Fruit fly (Drosophila melanogaster) whole organism: Measurements from ENCODE around the gene CG31296.

Experiments used
- CG8478 ChIP-seq: fragments of >200 bp; optimal IDR thresholded peaks from 2 replicates; lab custom pipeline; 2018; ENCODE audit warnings: inconsistent platforms
- Dll ChIP-seq: fragments of >200 bp; optimal IDR thresholded peaks from 2 replicates; lab custom pipeline; 2017
- EcR ChIP-seq, 2 experiments: fragments of >200 bp; optimal IDR thresholded peaks; 2 replicates each; lab custom pipeline; 2017; ENCODE audit warnings: missing biosample characterization in 2 of 2, missing genetic modification characterization in 2 of 2, missing genetic modification reagents in 2 of 2
- pan ChIP-seq: fragments of >200 bp; optimal IDR thresholded peaks from 2 replicates; lab custom pipeline; 2017
- psq ChIP-seq: fragments of >200 bp; optimal IDR thresholded peaks from 2 replicates; lab custom pipeline; 2017
- usp ChIP-seq: fragments of >200 bp; optimal IDR thresholded peaks from 2 replicates; lab custom pipeline; 2017; ENCODE audit warnings: missing biosample characterization, missing genetic modification characterization, mixed read lengths

The CG31296 gene

DNA sequence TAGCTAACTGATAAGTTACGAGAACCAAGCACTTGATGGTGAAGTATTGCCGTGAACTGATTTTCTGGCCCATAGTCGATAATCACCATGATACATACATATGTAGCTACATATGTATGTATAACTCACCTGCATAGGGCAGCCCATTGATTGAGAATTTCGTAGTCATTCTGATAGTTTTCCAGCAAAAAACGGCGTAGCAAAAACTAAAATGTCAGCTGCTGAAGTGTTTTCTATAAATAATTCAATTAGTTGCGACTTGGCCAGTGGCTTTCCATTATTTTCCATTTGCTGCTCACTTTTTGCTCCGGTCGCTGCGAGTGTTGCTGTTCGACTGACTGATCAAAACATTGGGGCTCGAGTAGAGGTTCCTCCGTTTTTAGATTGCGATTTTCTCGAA is 16.0 kb upstream of the CG31296 start:
- no peak for TF ChIP-seq CG8478 (lab: Kevin White, UChicago)
- no peak for TF ChIP-seq EcR (GFP tag; optimal IDR thresholded peaks at IDR 0.05; lab: Kevin White, UChicago)
- no peak for TF ChIP-seq Dll (lab: Kevin White, UChicago)
- TF ChIP-seq psq, result no peak
- TF ChIP-seq pan, result no peak
- TF ChIP-seq usp (GFP tag; lab: Kevin White, UChicago), result no peak

DNA sequence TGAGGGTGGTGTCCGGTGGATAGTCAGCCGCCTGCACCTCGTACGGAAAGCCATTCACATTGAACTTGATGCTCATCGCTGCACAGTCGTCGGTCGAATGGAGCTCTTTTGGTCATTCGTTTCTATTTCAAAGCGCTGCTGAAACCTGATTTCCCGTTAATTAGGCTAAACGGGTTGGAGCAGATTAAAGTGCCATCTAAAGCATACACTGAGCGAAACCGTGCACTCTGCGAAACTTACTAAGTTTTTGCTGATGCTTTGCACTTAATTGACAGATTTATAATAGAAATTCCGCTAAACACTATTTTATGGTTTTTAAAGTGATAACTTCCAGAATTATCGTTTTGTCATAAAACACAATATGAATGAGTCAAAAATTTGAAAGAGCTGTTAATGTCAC is 11.0 kb upstream of the CG31296 start, which contains the start of gene AOX2:
AOX2 (minus strand) TSS at position 101 of the 400 bp plus-strand sequence.
- TF ChIP-seq EcR (GFP tag; optimal IDR thresholded peaks at IDR 0.05; lab: Kevin White, UChicago), result no peak

DNA sequence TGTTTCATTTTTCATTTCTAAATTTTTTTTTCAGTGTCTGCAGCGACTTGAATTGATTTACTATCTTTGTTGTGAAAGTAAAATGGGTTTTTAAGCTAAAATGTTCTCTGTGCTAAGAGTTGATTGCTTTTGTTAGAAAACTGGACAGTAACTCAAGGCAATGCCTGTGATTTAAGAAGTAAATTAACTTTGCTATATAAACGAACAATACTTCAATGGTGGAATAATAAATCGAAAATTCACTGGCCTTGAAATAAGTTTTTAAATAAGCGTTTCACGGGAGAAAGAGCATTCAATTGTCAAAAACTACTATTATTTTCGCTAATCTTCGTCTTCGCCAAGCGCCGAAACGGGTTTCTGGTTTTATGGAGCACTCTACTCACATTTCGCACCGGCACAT is 9.7 kb upstream of the CG31296 start:
- TF ChIP-seq pan (no peak), psq (no peak), Dll (lab: Kevin White, UChicago) (no peak), usp (GFP tag; lab: Kevin White, UChicago) (no peak), EcR (GFP tag; optimal IDR thresholded peaks at IDR 0.05; lab: Kevin White, UChicago) (no peak), CG8478 (lab: Kevin White, UChicago) (no peak)

DNA sequence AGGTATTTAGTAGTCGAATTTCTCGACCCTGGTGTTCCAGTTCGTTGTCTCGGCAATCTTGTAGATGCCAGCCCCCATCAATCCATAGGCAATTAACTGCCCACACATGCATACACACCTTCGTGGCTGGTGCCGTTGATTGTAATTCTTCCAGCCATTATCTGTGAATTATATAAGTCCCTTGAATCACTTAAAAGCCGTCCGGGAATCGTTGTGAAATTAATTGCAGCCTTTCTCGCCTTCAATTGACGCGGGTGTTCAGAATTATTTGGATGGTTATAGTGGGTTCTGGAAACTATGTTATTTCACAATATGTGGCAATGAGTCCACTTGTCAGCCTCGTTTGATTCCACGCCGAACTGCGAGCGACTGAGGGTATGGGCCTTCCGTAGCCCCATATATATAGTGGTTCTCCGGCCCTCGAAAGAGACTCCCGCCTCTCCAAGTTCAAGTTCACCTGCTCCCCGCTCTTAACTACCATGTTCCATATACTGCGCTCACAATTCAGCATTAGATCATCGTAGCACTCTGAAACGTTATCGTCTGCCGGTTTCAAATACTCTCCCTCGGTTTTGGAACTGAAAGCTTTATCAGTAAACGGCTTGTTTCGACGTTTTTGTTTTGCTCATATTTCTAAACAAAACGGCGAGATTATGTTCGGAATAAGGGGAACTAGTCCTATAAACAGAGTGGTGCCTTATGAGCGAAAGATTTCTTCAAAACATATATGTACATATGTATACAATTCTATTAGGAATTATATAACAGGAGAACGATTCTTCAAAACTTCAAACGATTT is 5.8 kb upstream of the CG31296 start, which contains the start of gene AOX1:
AOX1 (minus strand) TSS at position 375 of the 799 bp plus-strand sequence.
- TF ChIP-seq EcR (GFP tag; optimal IDR thresholded peaks at IDR 0.05; lab: Kevin White, UChicago) (no peak), psq (no peak)

DNA sequence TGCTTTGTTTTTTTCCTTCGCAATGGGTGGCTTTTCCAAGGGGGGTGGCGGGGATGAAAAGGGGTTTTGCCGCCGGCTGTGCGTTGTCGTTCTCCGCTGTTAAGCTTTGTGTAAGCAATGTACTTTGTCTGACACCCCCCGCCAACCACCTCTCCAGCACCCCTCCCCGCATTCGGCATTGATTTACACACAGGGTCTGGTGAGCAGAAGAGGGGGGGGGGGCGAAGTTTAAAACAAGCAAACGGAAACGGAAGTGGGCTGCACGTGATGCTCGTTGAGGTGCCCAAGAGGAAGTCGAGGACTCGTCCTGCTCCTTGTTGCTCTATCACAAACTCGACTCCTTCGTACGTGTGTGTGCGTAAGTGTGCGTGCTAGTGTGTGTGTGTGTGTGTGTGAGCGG is 14.2 kb downstream of the CG31296 start:
- TF ChIP-seq EcR (GFP tag; optimal IDR thresholded peaks at IDR 0.05; lab: Kevin White, UChicago), result no peak
- TF ChIP-seq usp (GFP tag; lab: Kevin White, UChicago), result no peak
- no peak for TF ChIP-seq pan
- no peak for TF ChIP-seq psq
- TF ChIP-seq Dll (lab: Kevin White, UChicago), result no peak
- no peak for TF ChIP-seq CG8478 (lab: Kevin White, UChicago)

DNA sequence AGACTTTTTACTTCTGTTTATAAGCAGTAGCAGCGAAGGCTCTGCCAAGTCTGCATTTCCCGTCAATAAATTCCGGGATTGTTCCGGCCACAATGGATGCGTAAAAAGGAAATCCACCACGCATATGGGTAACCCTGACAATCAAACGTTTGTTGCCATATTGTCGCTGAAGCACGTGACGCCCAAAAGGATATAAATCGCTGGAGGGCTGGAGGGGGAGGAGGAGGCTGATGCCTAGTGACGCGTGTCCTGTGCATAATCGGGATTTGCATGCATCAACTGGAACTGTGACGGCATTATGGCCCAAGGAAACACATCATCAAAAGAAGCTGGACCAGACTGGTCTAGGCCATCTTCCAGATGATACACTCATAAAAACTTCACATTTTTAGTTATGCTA is 18.1 kb downstream of the CG31296 start:
- TF ChIP-seq psq (no peak), usp (GFP tag; lab: Kevin White, UChicago) (no peak), Dll (lab: Kevin White, UChicago) (no peak), CG8478 (lab: Kevin White, UChicago) (no peak), EcR (GFP tag; optimal IDR thresholded peaks at IDR 0.05; lab: Kevin White, UChicago) (no peak), pan (no peak)

DNA sequence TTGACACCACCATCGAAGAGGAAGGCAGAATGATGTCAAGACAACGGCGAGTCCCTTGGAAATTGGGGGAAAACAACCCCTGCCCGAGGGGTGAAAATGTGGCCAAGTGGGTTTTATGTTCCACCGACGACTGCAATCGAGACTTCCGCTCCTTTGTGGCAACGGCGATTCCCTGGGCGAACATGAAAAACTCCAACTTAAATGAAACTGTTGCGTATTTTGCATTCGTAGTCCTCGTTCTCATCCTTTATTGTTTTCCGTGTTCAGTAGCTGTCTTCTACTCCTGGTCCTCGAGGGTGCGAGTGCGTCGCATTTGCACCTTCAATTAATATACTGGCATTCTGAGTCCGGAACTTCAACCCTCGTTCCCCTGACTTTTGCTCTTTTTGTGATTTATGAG is 19.0 kb downstream of the CG31296 start:
- TF ChIP-seq EcR (GFP tag; optimal IDR thresholded peaks at IDR 0.05; lab: Kevin White, UChicago) (no peak), CG8478 (lab: Kevin White, UChicago) (no peak), pan (no peak), usp (GFP tag; lab: Kevin White, UChicago) (no peak), Dll (lab: Kevin White, UChicago) (no peak), psq (no peak)

DNA sequence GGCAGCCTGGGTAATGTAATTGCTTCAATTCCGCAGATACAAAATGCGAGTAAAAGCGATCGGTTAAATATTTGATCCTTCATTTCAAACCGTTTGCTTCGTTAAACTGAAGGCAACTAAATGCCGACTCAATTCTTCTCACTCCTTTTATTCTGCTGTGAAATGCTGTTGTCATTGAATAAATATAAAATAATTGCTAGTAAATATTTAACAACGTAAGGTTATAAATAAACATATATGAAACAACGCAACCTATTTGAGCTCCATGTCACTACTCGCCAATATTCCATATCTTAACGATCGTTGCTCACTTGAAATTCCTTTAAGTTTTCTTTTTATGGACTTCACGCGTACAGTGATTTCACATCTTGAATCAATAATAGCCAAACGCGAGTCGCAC is 21.5 kb downstream of the CG31296 start, which contains the start of gene CG44013:
CG44013 (minus strand) TSS at position 101 of the 400 bp plus-strand sequence.
- TF ChIP-seq usp (GFP tag; lab: Kevin White, UChicago) (no peak), Dll (lab: Kevin White, UChicago) (no peak), pan (no peak), EcR (GFP tag; optimal IDR thresholded peaks at IDR 0.05; lab: Kevin White, UChicago) (no peak), psq (no peak), CG8478 (lab: Kevin White, UChicago) (no peak)

DNA sequence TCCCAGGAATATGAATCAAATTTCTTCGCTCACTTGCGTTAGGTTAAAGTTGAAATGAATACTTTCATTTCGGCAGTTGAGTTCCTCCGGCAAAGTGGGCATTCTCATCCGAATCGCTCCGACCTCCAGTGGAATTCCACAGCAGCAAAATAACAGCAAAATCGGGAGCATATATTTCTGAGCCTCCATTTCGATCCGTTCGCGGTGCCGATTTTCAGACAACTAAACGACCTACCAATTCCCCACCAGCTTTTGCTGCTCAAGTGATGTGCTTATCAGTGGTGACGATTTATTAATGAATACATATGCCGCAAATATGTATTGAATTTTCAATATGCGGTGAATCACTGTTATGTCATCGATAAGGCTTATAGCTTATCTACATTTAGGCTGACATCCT is 22.6 kb downstream of the CG31296 start, which contains the start of gene CG44014:
CG44014 (minus strand) TSS at position 256 of the 400 bp plus-strand sequence.
- TF ChIP-seq psq, result no peak
- no peak for TF ChIP-seq pan
- TF ChIP-seq EcR (GFP tag; optimal IDR thresholded peaks at IDR 0.05; lab: Kevin White, UChicago), result no peak
- no peak for TF ChIP-seq CG8478 (lab: Kevin White, UChicago)
- TF ChIP-seq Dll (lab: Kevin White, UChicago), result no peak
- TF ChIP-seq usp (GFP tag; lab: Kevin White, UChicago), result no peak

DNA sequence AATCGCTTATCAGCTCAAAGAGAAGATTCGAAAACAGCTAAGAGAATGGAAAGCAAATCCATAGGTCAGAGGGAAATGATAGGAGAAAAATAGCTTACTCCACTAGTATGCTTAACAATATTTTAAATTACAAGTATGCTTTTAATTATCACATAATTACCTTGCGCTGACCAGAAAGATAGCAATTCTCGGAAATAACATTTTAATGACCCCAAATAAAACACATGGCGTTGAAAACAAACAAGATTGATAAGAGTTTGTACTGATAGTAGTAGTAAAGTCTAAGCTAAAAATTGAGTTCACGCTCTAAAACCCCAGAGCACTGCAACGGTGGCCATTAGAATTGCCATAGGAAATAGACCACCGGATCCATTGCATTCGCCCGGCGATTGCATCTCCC is 23.5 kb downstream of the CG31296 start:
- TF ChIP-seq CG8478 (lab: Kevin White, UChicago), result no peak
- TF ChIP-seq Dll (lab: Kevin White, UChicago), result no peak
- no peak for TF ChIP-seq usp (GFP tag; lab: Kevin White, UChicago)
- no peak for TF ChIP-seq psq
- TF ChIP-seq pan, result no peak
- TF ChIP-seq EcR (GFP tag; optimal IDR thresholded peaks at IDR 0.05; lab: Kevin White, UChicago), result no peak

DNA sequence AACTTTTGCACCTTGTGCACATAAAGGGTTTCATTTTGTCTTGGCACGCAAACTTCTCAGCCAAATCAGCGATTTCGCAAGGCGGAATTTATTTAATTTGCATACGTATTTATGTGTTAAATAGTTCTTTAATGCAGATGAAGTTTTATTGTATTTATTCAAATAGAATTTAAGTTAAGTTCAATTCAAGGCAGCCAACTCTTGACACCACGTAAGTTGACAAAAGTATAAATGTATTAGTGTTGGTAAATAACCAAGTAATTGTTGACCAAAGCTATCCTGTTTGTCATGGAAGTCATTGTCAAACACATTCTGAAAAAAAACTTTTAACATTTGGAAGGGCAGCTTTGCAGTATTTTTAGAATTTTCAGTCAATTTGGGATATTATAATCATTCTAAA is 37.0 kb downstream of the CG31296 start, which contains the start of gene maca:
maca (plus strand) TSS at position 301 of the 400 bp plus-strand sequence.
- TF ChIP-seq psq, result no peak
- TF ChIP-seq Dll (lab: Kevin White, UChicago), result no peak
- no peak for TF ChIP-seq pan
- TF ChIP-seq EcR (GFP tag; optimal IDR thresholded peaks at IDR 0.05; lab: Kevin White, UChicago), result no peak
- TF ChIP-seq CG8478 (lab: Kevin White, UChicago), result no peak
- no peak for TF ChIP-seq usp (GFP tag; lab: Kevin White, UChicago)

DNA sequence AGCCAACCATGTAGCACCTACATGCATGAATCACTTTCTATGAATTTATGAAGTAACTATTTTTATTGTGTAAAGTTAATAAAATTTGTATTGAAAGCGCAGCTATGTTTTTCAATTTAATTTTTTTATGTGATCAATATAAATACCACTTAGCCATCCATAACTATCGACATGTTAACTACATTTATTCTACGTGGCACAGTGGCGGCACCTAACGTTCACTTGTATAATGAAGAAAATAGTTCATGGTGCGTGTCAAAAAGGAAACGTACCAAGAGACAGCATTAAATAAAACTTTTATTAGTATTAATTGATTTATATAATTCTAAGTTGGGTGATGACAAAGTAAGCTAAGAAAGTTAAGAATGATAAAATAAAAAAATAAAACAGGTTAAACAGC is 38.1 kb downstream of the CG31296 start:
- no peak for TF ChIP-seq CG8478 (lab: Kevin White, UChicago)
- TF ChIP-seq Dll (lab: Kevin White, UChicago), result no peak
- TF ChIP-seq pan, result no peak
- no peak for TF ChIP-seq EcR (GFP tag; optimal IDR thresholded peaks at IDR 0.05; lab: Kevin White, UChicago)
- TF ChIP-seq usp (GFP tag; lab: Kevin White, UChicago), result no peak
- TF ChIP-seq psq, result no peak
